Worm (Caenorhabditis elegans) whole organism, young adult: Measurements from ENCODE around the gene sra-32.

ENCODE experiments used
- B0336.3 ChIP-seq: fragments of 200-800 bp; sonication (Bioruptor generic); IDR thresholded peaks from 2 replicates; pipeline ENCODE4 v1.3.6; 2022; ENCODE audit warnings: missing genetic modification characterization, missing compliant biosample characterization
- aptf-3 ChIP-seq: fragments of 200-800 bp; sonication (Bioruptor generic); IDR thresholded peaks from 2 replicates; pipeline ENCODE4 v1.3.6; 2022; ENCODE audit warnings: missing genetic modification characterization, missing compliant biosample characterization
- attf-5 ChIP-seq: fragments of 200-800 bp; sonication (Bioruptor generic); optimal IDR thresholded peaks from 2 replicates; lab custom pipeline; 2018; ENCODE audit warnings: mild to moderate bottlenecking, missing genetic modification characterization, missing compliant biosample characterization
- ceh-91 ChIP-seq: fragments of 200-800 bp; sonication (Bioruptor generic); IDR thresholded peaks from 2 replicates; pipeline ENCODE4 v1.3.6; 2022; ENCODE audit warnings: missing genetic modification reagents, missing genetic modification characterization, missing compliant biosample characterization
- dpl-1 ChIP-seq: fragments of 150-350 bp; optimal IDR thresholded peaks from 2 replicates; lab custom pipeline; 2014; ENCODE audit warnings: missing biosample characterization, missing genetic modification reagents, missing genetic modification characterization
- lsl-1 ChIP-seq: fragments of 200-800 bp; sonication (Bioruptor generic); optimal IDR thresholded peaks from 2 replicates; lab custom pipeline; 2018; ENCODE audit warnings: mild to moderate bottlenecking, missing genetic modification characterization, moderate library complexity, missing compliant biosample characterization
- nfya-2 ChIP-seq: fragments of 200-800 bp; sonication (Bioruptor generic); IDR thresholded peaks from 2 replicates; pipeline ENCODE4 v1.3.6; 2022; ENCODE audit warnings: missing genetic modification reagents, missing genetic modification characterization, missing compliant biosample characterization
- nhr-179 ChIP-seq: sonication (generic microtip); optimal IDR thresholded peaks from 2 replicates; lab custom pipeline; 2016; ENCODE audit warnings: mild to moderate bottlenecking, missing genetic modification characterization, missing compliant biosample characterization
- nhr-80 ChIP-seq: sonication (generic microtip); optimal IDR thresholded peaks from 2 replicates; lab custom pipeline; 2016; ENCODE audit warnings: missing genetic modification characterization, missing compliant biosample characterization
- sdz-38 ChIP-seq: sonication (generic microtip); optimal IDR thresholded peaks from 2 replicates; lab custom pipeline; 2016; ENCODE audit warnings: missing genotype, missing genetic modification characterization, missing compliant biosample characterization
- ztf-28 ChIP-seq: fragments of 200-800 bp; sonication (Bioruptor generic); IDR thresholded peaks from 2 replicates; pipeline ENCODE4 v1.3.6; 2022; ENCODE audit warnings: missing genetic modification reagents, missing genetic modification characterization, missing compliant biosample characterization

ce11 chrII:4511911-4512310, 19.9 kb downstream of the sra-32 start, which contains the start of gene cyp-23A1:
- no peak for TF ChIP-seq nhr-179 (tag; lab: Kevin White, UChicago)
- no peak for TF ChIP-seq aptf-3 (GFP tag; lab: Robert Waterston, UW)
- TF ChIP-seq sdz-38 (tag; lab: Kevin White, UChicago), result no peak
- TF ChIP-seq lsl-1 (GFP tag; lab: Kevin White, UChicago), result no peak
- no peak for TF ChIP-seq B0336.3 (GFP tag; lab: Robert Waterston, UW)
- TF ChIP-seq dpl-1 (GFP tag; lab: Kevin White, UChicago), result no peak
- no peak for TF ChIP-seq nhr-80 (tag; lab: Kevin White, UChicago)
- TF ChIP-seq nfya-2 (GFP tag; lab: Robert Waterston, UW), result no peak
- TF ChIP-seq ztf-28 (GFP tag; lab: Robert Waterston, UW), result no peak
- no peak for TF ChIP-seq ceh-91 (GFP tag; lab: Robert Waterston, UW)
- no peak for TF ChIP-seq attf-5 (GFP tag; lab: Kevin White, UChicago)
